Worm (Caenorhabditis elegans) whole organism, L3 larva: ENCODE data around the gene cah-2.
A peak's percentile ranks its signal among the peaks of the same experiment; 100 is the strongest.

Source experiments
- fos-1 ChIP-seq: fragments of 150-350 bp; optimal IDR thresholded peaks from 2 replicates; lab custom pipeline; 2014; ENCODE audit warnings: missing biosample characterization, missing genetic modification characterization
- snpc-4 ChIP-seq: fragments of 150-350 bp; optimal IDR thresholded peaks from 2 replicates; lab custom pipeline; 2014; ENCODE audit warnings: missing biosample characterization, missing genetic modification characterization
- zag-1 ChIP-seq: fragments of 150-350 bp; optimal IDR thresholded peaks from 2 replicates; lab custom pipeline; 2014; ENCODE audit warnings: missing biosample characterization, missing genetic modification characterization

- TF ChIP-seq fos-1 (tag; lab: Kevin White, UChicago), result peak; percentile 60
- TF ChIP-seq zag-1 (tag; lab: Kevin White, UChicago), result no peak
- peak; percentile 35 for TF ChIP-seq snpc-4 (tag; lab: Kevin White, UChicago)
Measured at ce11 chrII:7529078-7529683, 46.3 kb upstream of the cah-2 start, which contains the start of gene ZK1290.5.
